Worm (Caenorhabditis elegans): Measurements from ENCODE around the gene str-89.

DNA sequence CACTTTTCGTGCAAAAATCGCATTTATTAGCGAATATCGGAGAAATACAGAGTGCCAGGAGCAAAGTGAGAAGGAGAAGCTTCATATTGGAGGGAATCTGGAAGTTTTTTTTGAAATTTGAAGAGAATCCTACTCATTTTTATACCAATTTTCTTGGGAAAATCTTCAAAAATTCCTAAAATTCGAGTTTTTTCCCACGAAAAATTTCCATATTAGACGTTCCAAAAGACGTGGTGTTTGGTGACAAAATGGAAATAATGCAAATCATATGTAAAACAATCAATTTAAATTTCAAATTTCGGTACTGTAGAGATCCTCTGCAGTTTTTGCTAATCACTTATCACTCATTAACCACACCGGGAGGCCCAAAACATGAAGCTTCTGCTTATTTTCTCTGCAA is 16.2 kb downstream of the str-89 start, which contains the start of the genes F59A1.16 and F59A1.6:
- TF ChIP-seq him-1 (tag; optimal IDR thresholded peaks at IDR 0.05) (no peak), W03F9.2 (tag; optimal IDR thresholded peaks at IDR 0.05) (no peak)
